Worm (Caenorhabditis elegans) whole organism, L3 larva: ENCODE results near the gene F58A3.4.

ENCODE experiments used
- R02D3.7 ChIP-seq: fragments of 150-350 bp; optimal IDR thresholded peaks from 2 replicates; lab custom pipeline; 2014; ENCODE audit warnings: missing biosample characterization, missing genetic modification characterization
- ZK546.5 ChIP-seq: sonication (generic microtip); optimal IDR thresholded peaks from 2 replicates; lab custom pipeline; 2017; ENCODE audit warnings: missing biosample characterization, missing genetic modification characterization
- aly-2 ChIP-seq: fragments of 150-350 bp; optimal IDR thresholded peaks from 2 replicates; lab custom pipeline; 2014; ENCODE audit warnings: missing biosample characterization, missing genetic modification characterization
- ama-1 ChIP-seq: fragments of 150-350 bp; optimal IDR thresholded peaks from 2 replicates; lab custom pipeline; 2018
- ceh-16 ChIP-seq: sonication (generic microtip); optimal IDR thresholded peaks from 2 replicates; lab custom pipeline; 2017; ENCODE audit warnings: missing biosample characterization, missing genetic modification characterization
- ceh-28 ChIP-seq: fragments of 150-350 bp; optimal IDR thresholded peaks from 2 replicates; lab custom pipeline; 2014; ENCODE audit warnings: missing biosample characterization, missing genetic modification reagents, missing genetic modification characterization
- ceh-82 ChIP-seq: fragments of 150-350 bp; optimal IDR thresholded peaks from 2 replicates; lab custom pipeline; 2014; ENCODE audit warnings: missing biosample characterization, missing genetic modification characterization
- daf-12 ChIP-seq: fragments of 150-350 bp; optimal IDR thresholded peaks from 2 replicates; lab custom pipeline; 2014; ENCODE audit warnings: missing biosample characterization, missing genetic modification reagents, missing genetic modification characterization
- egl-5 ChIP-seq: fragments of 150-350 bp; optimal IDR thresholded peaks from 2 replicates; lab custom pipeline; 2017; ENCODE audit warnings: missing biosample characterization, missing genetic modification reagents, missing genetic modification characterization, inconsistent platforms
- elt-1 ChIP-seq: fragments of 150-350 bp; optimal IDR thresholded peaks from 2 replicates; lab custom pipeline; 2014; ENCODE audit warnings: missing biosample characterization, missing genetic modification characterization
- elt-2 ChIP-seq: sonication (generic microtip); optimal IDR thresholded peaks from 2 replicates; lab custom pipeline; 2016; ENCODE audit warnings: missing genetic modification reagents, mild to moderate bottlenecking, missing genetic modification characterization, missing compliant biosample characterization
- elt-3 ChIP-seq, 3 experiments: fragments of 150-350 bp in 1 of 3; sonication (generic microtip) in 2 of 3; optimal IDR thresholded peaks; 2 replicates in 2 of 3; 4 replicates in 1 of 3; lab custom pipeline; 2014 to 2017; ENCODE audit warnings: missing biosample characterization in 3 of 3, missing genetic modification characterization in 3 of 3
- eor-1 ChIP-seq, 2 experiments: fragments of 150-350 bp; optimal IDR thresholded peaks; 2 replicates each; lab custom pipeline; 2014 to 2018; ENCODE audit warnings: missing biosample characterization in 2 of 2, missing genetic modification characterization in 2 of 2
- fkh-2 ChIP-seq: fragments of 150-350 bp; optimal IDR thresholded peaks from 2 replicates; lab custom pipeline; 2014; ENCODE audit warnings: missing biosample characterization, missing genetic modification reagents, missing genetic modification characterization
- hmg-11 ChIP-seq: sonication (generic microtip); optimal IDR thresholded peaks from 2 replicates; lab custom pipeline; 2016; ENCODE audit warnings: missing genetic modification characterization, missing compliant biosample characterization
- jun-1 ChIP-seq: fragments of 150-350 bp; optimal IDR thresholded peaks from 2 replicates; lab custom pipeline; 2014; ENCODE audit warnings: missing biosample characterization, missing genetic modification reagents, missing genetic modification characterization
- lin-15B ChIP-seq: fragments of 150-350 bp; optimal IDR thresholded peaks from 2 replicates; lab custom pipeline; 2014; ENCODE audit warnings: missing biosample characterization, missing genetic modification characterization
- lin-39 ChIP-seq: fragments of 150-350 bp; optimal IDR thresholded peaks from 2 replicates; lab custom pipeline; 2018; ENCODE audit warnings: missing biosample characterization, missing genetic modification reagents, missing genetic modification characterization
- mdl-1 ChIP-seq: fragments of 150-350 bp; optimal IDR thresholded peaks from 2 replicates; lab custom pipeline; 2014; ENCODE audit warnings: missing biosample characterization, missing genetic modification characterization
- nfya-1 ChIP-seq: sonication (generic microtip); optimal IDR thresholded peaks from 2 replicates; lab custom pipeline; 2017; ENCODE audit warnings: missing genetic modification characterization, mild to moderate bottlenecking, missing compliant biosample characterization, antibody characterized with exemption, moderate library complexity; ENCODE audit not compliant: insufficient read depth
- nhr-11 ChIP-seq: fragments of 150-350 bp; optimal IDR thresholded peaks from 2 replicates; lab custom pipeline; 2014; ENCODE audit warnings: missing biosample characterization, missing genetic modification characterization
- nhr-12 ChIP-seq: fragments of 150-350 bp; optimal IDR thresholded peaks from 2 replicates; lab custom pipeline; 2014; ENCODE audit warnings: missing biosample characterization, missing genetic modification characterization
- nhr-23 ChIP-seq: fragments of 150-350 bp; optimal IDR thresholded peaks from 2 replicates; lab custom pipeline; 2014; ENCODE audit warnings: missing biosample characterization, missing genetic modification reagents, missing genetic modification characterization
- nhr-237 ChIP-seq: fragments of 150-350 bp; optimal IDR thresholded peaks from 2 replicates; lab custom pipeline; 2014; ENCODE audit warnings: missing biosample characterization, missing genetic modification characterization
- nhr-25 ChIP-seq: sonication (generic microtip); optimal IDR thresholded peaks from 2 replicates; lab custom pipeline; 2017; ENCODE audit warnings: missing biosample characterization, missing genetic modification characterization
- nhr-28 ChIP-seq: fragments of 150-350 bp; optimal IDR thresholded peaks from 2 replicates; lab custom pipeline; 2014; ENCODE audit warnings: missing biosample characterization, missing genetic modification characterization
- nhr-43 ChIP-seq: sonication (generic microtip); optimal IDR thresholded peaks from 2 replicates; lab custom pipeline; 2016; ENCODE audit warnings: mild to moderate bottlenecking, missing genetic modification characterization, missing compliant biosample characterization; ENCODE audit not compliant: poor library complexity, severe bottlenecking
- nhr-67 ChIP-seq: fragments of 150-350 bp; optimal IDR thresholded peaks from 2 replicates; lab custom pipeline; 2014; ENCODE audit warnings: missing biosample characterization, missing genetic modification characterization
- nhr-76 ChIP-seq: fragments of 150-350 bp; sonication (generic microtip); optimal IDR thresholded peaks from 5 replicates; lab custom pipeline; 2014; ENCODE audit warnings: missing biosample characterization, missing genetic modification characterization
- nhr-77 ChIP-seq: fragments of 150-350 bp; optimal IDR thresholded peaks from 2 replicates; lab custom pipeline; 2014; ENCODE audit warnings: missing biosample characterization, missing genetic modification characterization
- pha-4 ChIP-seq: fragments of 150-350 bp; optimal IDR thresholded peaks from 2 replicates; lab custom pipeline; 2014; ENCODE audit warnings: missing biosample characterization, missing genetic modification reagents, missing genetic modification characterization
- pqm-1 ChIP-seq: fragments of 150-350 bp; optimal IDR thresholded peaks from 2 replicates; lab custom pipeline; 2017; ENCODE audit warnings: missing biosample characterization, missing genetic modification characterization, inconsistent platforms
- skn-1 ChIP-seq: fragments of 150-350 bp; optimal IDR thresholded peaks from 2 replicates; lab custom pipeline; 2014; ENCODE audit warnings: missing biosample characterization, missing genetic modification characterization
- snpc-4 ChIP-seq: fragments of 150-350 bp; optimal IDR thresholded peaks from 2 replicates; lab custom pipeline; 2014; ENCODE audit warnings: missing biosample characterization, missing genetic modification characterization
- tbx-2 ChIP-seq: sonication (generic microtip); optimal IDR thresholded peaks from 2 replicates; lab custom pipeline; 2016; ENCODE audit warnings: mild to moderate bottlenecking, missing genetic modification characterization, missing compliant biosample characterization
- unc-62 ChIP-seq: fragments of 150-350 bp; sonication (generic microtip); optimal IDR thresholded peaks from 4 replicates; lab custom pipeline; 2014; ENCODE audit warnings: missing biosample characterization, missing genetic modification reagents, missing genetic modification characterization
- zag-1 ChIP-seq: fragments of 150-350 bp; optimal IDR thresholded peaks from 2 replicates; lab custom pipeline; 2014; ENCODE audit warnings: missing biosample characterization, missing genetic modification characterization
- ztf-11 ChIP-seq: fragments of 150-350 bp; optimal IDR thresholded peaks from 2 replicates; lab custom pipeline; 2014; ENCODE audit warnings: missing biosample characterization, missing genetic modification characterization
- ztf-4 ChIP-seq: fragments of 150-350 bp; optimal IDR thresholded peaks from 2 replicates; lab custom pipeline; 2014; ENCODE audit warnings: missing biosample characterization, missing genetic modification characterization

The F58A3.4 gene

DNA sequence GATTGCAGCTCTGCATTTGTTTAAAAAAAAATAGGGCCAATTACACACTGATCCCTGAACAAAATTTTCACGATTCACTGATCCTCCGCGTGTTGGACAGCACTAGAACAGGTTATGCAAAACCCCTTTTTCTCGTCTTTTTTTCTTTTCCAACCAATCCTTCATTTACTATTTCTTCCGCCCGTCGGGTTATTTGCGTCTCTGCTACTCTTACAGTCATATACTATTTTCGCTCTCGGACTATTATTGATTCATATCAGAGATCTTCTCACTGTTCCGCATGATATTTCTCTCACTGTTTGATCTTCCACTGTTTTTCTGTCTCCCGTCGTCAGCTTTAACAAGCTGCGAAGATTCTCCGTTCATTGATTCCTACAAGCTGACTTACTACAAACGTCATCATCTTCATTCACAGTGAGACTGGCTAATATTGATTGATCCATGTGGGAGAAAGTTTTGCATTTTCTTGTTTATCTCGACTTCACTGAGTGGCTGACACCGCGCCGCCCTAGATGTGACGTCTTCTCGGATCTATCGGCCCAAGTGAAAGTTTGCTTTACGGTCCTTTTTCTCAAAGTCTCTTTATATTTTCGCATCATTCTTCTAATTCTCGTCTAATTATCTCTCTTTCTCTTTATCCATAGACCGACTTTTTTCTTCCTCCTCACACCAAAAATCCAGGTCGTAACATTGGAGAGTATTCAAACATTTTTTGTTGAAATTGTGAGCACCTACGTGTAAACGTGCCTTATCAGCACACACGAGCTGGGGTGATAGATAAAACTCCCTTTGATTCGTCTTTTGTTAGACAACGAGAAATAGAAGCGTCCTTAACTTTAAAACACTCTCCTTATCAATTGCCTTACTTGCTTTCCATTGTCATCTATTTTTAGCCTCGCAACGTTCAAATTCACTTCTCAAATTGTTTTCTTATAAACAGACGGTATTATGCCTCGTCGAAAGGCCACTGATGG, 25.9 kb upstream of the F58A3.4 start:
- TF ChIP-seq elt-1 (tag; lab: Kevin White, UChicago): no peak
- no peak for TF ChIP-seq mdl-1 (tag; lab: Kevin White, UChicago)
- TF ChIP-seq ztf-4 (tag; lab: Kevin White, UChicago): no peak
- TF ChIP-seq tbx-2 (tag; lab: Kevin White, UChicago): peak; percentile 15
- peak; percentile 61 for TF ChIP-seq ama-1 (lab: Kevin White, UChicago)
- TF ChIP-seq nhr-43: peak; percentile 36
- TF ChIP-seq nhr-77: no peak
- no peak for TF ChIP-seq egl-5 (tag; lab: Kevin White, UChicago)
- peak; percentile 40 for TF ChIP-seq pha-4
- peak; percentile 48 for TF ChIP-seq pqm-1 (tag; lab: Kevin White, UChicago)
- TF ChIP-seq daf-12: no peak
- TF ChIP-seq nhr-25 (tag; lab: Kevin White, UChicago): peak; percentile 19
- no peak for TF ChIP-seq lin-39 (tag; lab: Kevin White, UChicago)
- peak; percentile 54 for TF ChIP-seq skn-1 (tag; lab: Kevin White, UChicago)
- no peak for TF ChIP-seq ceh-16
- no peak for TF ChIP-seq nhr-11
- no peak for TF ChIP-seq lin-15B (tag; lab: Kevin White, UChicago)
- no peak for TF ChIP-seq fkh-2
- no peak for TF ChIP-seq aly-2 (tag; lab: Kevin White, UChicago)
- TF ChIP-seq jun-1: no peak
- no peak for TF ChIP-seq zag-1
- no peak for TF ChIP-seq unc-62 (GFP tag; lab: Kevin White, UChicago)
- no peak for TF ChIP-seq nhr-12 (tag; lab: Kevin White, UChicago)
- TF ChIP-seq ceh-82 (tag; lab: Kevin White, UChicago): no peak
- TF ChIP-seq nhr-237: no peak
- peak; percentile 91 for TF ChIP-seq elt-2
- peak; percentile 50 for TF ChIP-seq ceh-28
- TF ChIP-seq ztf-11 (tag; lab: Kevin White, UChicago): no peak
- no peak for TF ChIP-seq eor-1 (tag; optimal IDR thresholded peaks at IDR 0.05; lab: Kevin White, UChicago)
- no peak for TF ChIP-seq nhr-76 (tag; lab: Kevin White, UChicago)
- no peak for TF ChIP-seq ZK546.5 (tag; lab: Kevin White, UChicago)
- no peak for TF ChIP-seq snpc-4 (tag; lab: Kevin White, UChicago)
- no peak for TF ChIP-seq nfya-1 (tag; lab: Kevin White, UChicago)
- TF ChIP-seq nhr-28 (tag; lab: Kevin White, UChicago): no peak
- peak; percentile 83 for TF ChIP-seq nhr-23 (tag; lab: Kevin White, UChicago)
- peak in 1 of 3 experiments; percentile 7 for TF ChIP-seq elt-3 (tag; optimal IDR thresholded peaks at IDR 0.05; lab: Kevin White, UChicago)
- TF ChIP-seq hmg-11: peak; percentile 23

DNA sequence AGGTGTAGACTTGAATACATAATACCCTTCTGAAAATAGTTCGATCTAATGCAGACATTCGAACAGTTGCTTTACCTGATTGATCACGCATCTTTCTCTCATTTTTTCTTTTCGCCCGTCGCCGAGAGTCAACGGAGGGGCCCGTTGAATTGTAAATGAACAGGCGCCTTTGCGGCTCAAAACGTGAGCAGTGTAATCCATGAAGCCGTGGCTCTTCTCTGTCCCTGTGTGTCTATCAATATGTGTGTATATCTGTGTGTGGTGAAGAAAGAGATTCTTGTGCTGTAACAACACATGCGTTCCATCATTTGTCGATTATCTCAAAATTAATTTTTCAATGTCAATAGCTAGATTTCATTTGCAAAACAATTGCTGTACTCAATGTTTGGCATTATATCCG, 25.1 kb upstream of the F58A3.4 start:
- TF ChIP-seq elt-1 (tag; lab: Kevin White, UChicago) (no peak), ceh-82 (tag; lab: Kevin White, UChicago) (no peak), nhr-67 (tag; lab: Kevin White, UChicago) (no peak), daf-12 (no peak), elt-2 (no peak), jun-1 (no peak), R02D3.7 (tag; lab: Kevin White, UChicago) (no peak), egl-5 (tag; lab: Kevin White, UChicago) (peak; percentile 26), ztf-11 (tag; lab: Kevin White, UChicago) (no peak), elt-3 (tag; optimal IDR thresholded peaks at IDR 0.05; lab: Kevin White, UChicago) (no peak), ceh-28 (no peak), pha-4 (no peak), skn-1 (tag; lab: Kevin White, UChicago) (no peak), fkh-2 (no peak), ama-1 (lab: Kevin White, UChicago) (peak; percentile 3), nfya-1 (tag; lab: Kevin White, UChicago) (peak; percentile 23), lin-39 (tag; lab: Kevin White, UChicago) (peak; percentile 40)
